Worm (Caenorhabditis elegans): ENCODE measurements around the gene Y82E9BR.20.

DNA sequence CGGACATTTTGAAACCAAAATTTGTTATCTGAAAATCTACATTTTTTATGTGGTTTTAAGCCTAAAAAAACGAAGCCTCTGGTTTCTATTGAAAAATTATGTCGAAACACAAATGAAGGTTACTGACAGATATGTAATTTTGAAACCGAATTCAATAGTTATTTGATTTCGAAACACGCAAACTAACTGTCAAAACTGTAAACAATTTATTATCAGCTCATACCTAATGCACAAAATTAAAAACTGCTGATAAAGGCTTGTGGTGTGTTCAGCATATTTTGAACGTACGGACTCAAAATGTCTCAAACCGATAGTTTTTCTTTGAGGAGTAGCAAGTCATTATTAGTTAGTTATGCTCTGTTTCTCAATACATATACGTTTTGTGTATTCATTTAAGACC is 31.7 kb upstream of the Y82E9BR.20 start, which contains the start of gene fbxa-26:
- TF ChIP-seq pes-1 (GFP tag; IDR thresholded peaks at IDR 0.05) (no peak), F13C5.2 (tag; optimal IDR thresholded peaks at IDR 0.05) (no peak), ama-1 (optimal IDR thresholded peaks at IDR 0.05) (no peak), ets-7 (tag; optimal IDR thresholded peaks at IDR 0.05) (no peak), hnd-1 (tag; optimal IDR thresholded peaks at IDR 0.05) (no peak), flt-1 (GFP tag; IDR thresholded peaks at IDR 0.05) (no peak), tbx-37 (GFP tag; conservative IDR thresholded peaks at IDR 0.05) (no peak), tbx-11 (GFP tag; IDR thresholded peaks at IDR 0.05) (no peak), B0310.2 (tag; optimal IDR thresholded peaks at IDR 0.05) (no peak)
